Worm (Caenorhabditis elegans) whole organism, L1 larva: ENCODE measurements around the gene F35C11.5.

Experiments
- C04F5.9 ChIP-seq: sonication (generic microtip); optimal IDR thresholded peaks from 2 replicates; lab custom pipeline; 2016; ENCODE audit warnings: missing genetic modification characterization, missing compliant biosample characterization
- C16A3.4 ChIP-seq: fragments of 150-350 bp; optimal IDR thresholded peaks from 2 replicates; lab custom pipeline; 2014; ENCODE audit warnings: missing biosample characterization, missing genetic modification characterization
- F16B12.6 ChIP-seq: fragments of 150-350 bp; optimal IDR thresholded peaks from 2 replicates; lab custom pipeline; 2014; ENCODE audit warnings: missing biosample characterization, missing genetic modification characterization
- aly-2 ChIP-seq: fragments of 150-350 bp; optimal IDR thresholded peaks from 2 replicates; lab custom pipeline; 2014; ENCODE audit warnings: missing biosample characterization, missing genetic modification characterization
- ceh-8 ChIP-seq: fragments of 200-800 bp; sonication (Bioruptor generic); optimal IDR thresholded peaks from 2 replicates; lab custom pipeline; 2018; ENCODE audit warnings: mild to moderate bottlenecking, missing genetic modification characterization, moderate library complexity, missing compliant biosample characterization
- ceh-82 ChIP-seq, 3 experiments: fragments of 150-350 bp in 1 of 3; sonication (generic microtip) in 2 of 3; optimal IDR thresholded peaks; 2 replicates each; lab custom pipeline; 2014 to 2017; ENCODE audit warnings: missing biosample characterization in 3 of 3, missing genetic modification characterization in 3 of 3
- ceh-88 ChIP-seq: fragments of 200-800 bp; sonication (Bioruptor generic); IDR thresholded peaks from 2 replicates; pipeline ENCODE4 v1.3.6; 2022; ENCODE audit warnings: missing genetic modification characterization, missing compliant biosample characterization
- dsc-1 ChIP-seq: sonication (generic microtip); optimal IDR thresholded peaks from 2 replicates; lab custom pipeline; 2016; ENCODE audit warnings: mild to moderate bottlenecking, missing genetic modification characterization, missing compliant biosample characterization
- efl-1 ChIP-seq, 4 experiments: fragments of 150-350 bp; optimal IDR thresholded peaks in 3 of 4; peaks in 1 of 4; 1 replicate in 1 of 4; 2 replicates in 3 of 4; lab custom pipeline; 2014; ENCODE audit warnings: missing biosample characterization in 2 of 4, missing genetic modification characterization in 2 of 4, missing genetic modification reagents in 2 of 4
- egl-13 ChIP-seq: sonication (generic microtip); optimal IDR thresholded peaks from 2 replicates; lab custom pipeline; 2016; ENCODE audit warnings: missing genotype, missing genetic modification reagents, missing genetic modification characterization, missing compliant biosample characterization
- elt-2 ChIP-seq: sonication (generic microtip); optimal IDR thresholded peaks from 2 replicates; lab custom pipeline; 2016; ENCODE audit warnings: missing genetic modification characterization, mild to moderate bottlenecking, inconsistent platforms, missing compliant biosample characterization, missing genetic modification reagents
- fkh-4 ChIP-seq: sonication (generic microtip); optimal IDR thresholded peaks from 2 replicates; lab custom pipeline; 2016; ENCODE audit warnings: missing compliant biosample characterization, missing genetic modification characterization, borderline replicate concordance
- hlh-17 ChIP-seq: fragments of 200-800 bp; sonication (Bioruptor generic); optimal IDR thresholded peaks from 2 replicates; lab custom pipeline; 2018; ENCODE audit warnings: missing genetic modification characterization, mild to moderate bottlenecking, missing compliant biosample characterization, moderate library complexity, borderline replicate concordance
- hlh-4 ChIP-seq: sonication (generic microtip); optimal IDR thresholded peaks from 2 replicates; lab custom pipeline; 2016; ENCODE audit warnings: mild to moderate bottlenecking, missing genetic modification characterization, missing compliant biosample characterization
- hpl-2 ChIP-seq: fragments of 150-350 bp; optimal IDR thresholded peaks from 2 replicates; lab custom pipeline; 2014; ENCODE audit warnings: missing biosample characterization, missing genetic modification reagents, missing genetic modification characterization
- irx-1 ChIP-seq: sonication (generic microtip); optimal IDR thresholded peaks from 2 replicates; lab custom pipeline; 2016; ENCODE audit warnings: missing genetic modification characterization, missing compliant biosample characterization
- lin-14 ChIP-seq: fragments of 200-800 bp; sonication (Bioruptor generic); optimal IDR thresholded peaks from 2 replicates; lab custom pipeline; 2018; ENCODE audit warnings: mild to moderate bottlenecking, missing genetic modification characterization, moderate library complexity, missing compliant biosample characterization
- lin-35 ChIP-seq, 2 experiments: fragments of 150-350 bp; optimal IDR thresholded peaks; 2 replicates each; lab custom pipeline; 2014; ENCODE audit warnings: missing biosample characterization in 2 of 2, missing genetic modification characterization in 2 of 2, missing genetic modification reagents in 2 of 2
- lin-39 ChIP-seq: fragments of 150-350 bp; optimal IDR thresholded peaks from 2 replicates; lab custom pipeline; 2014; ENCODE audit warnings: missing biosample characterization, missing genetic modification reagents, missing genetic modification characterization
- lir-3 ChIP-seq: sonication (generic microtip); optimal IDR thresholded peaks from 2 replicates; lab custom pipeline; 2016; ENCODE audit warnings: mild to moderate bottlenecking, missing genetic modification characterization, moderate library complexity, missing compliant biosample characterization; ENCODE audit not compliant: poor library complexity
- mdl-1 ChIP-seq, 2 experiments: fragments of 150-350 bp; optimal IDR thresholded peaks; 2 replicates each; lab custom pipeline; 2014 to 2017; ENCODE audit warnings: missing biosample characterization in 2 of 2, missing genetic modification characterization in 2 of 2, inconsistent platforms in 1 of 2
- nhr-19 ChIP-seq: fragments of 200-800 bp; sonication (Bioruptor generic); conservative IDR thresholded peaks from 2 replicates; pipeline ENCODE4 v1.3.6; 2022; ENCODE audit warnings: missing genetic modification characterization, missing compliant biosample characterization
- nhr-47 ChIP-seq: sonication (generic microtip); optimal IDR thresholded peaks from 2 replicates; lab custom pipeline; 2016; ENCODE audit warnings: mild to moderate bottlenecking, missing genetic modification characterization, moderate library complexity, missing compliant biosample characterization
- nhr-84 ChIP-seq: sonication (generic microtip); optimal IDR thresholded peaks from 2 replicates; lab custom pipeline; 2017; ENCODE audit warnings: missing biosample characterization, missing genetic modification characterization
- skn-1 ChIP-seq: fragments of 150-350 bp; optimal IDR thresholded peaks from 2 replicates; lab custom pipeline; 2014; ENCODE audit warnings: missing biosample characterization, missing genetic modification characterization
- sox-4 ChIP-seq: sonication (generic microtip); optimal IDR thresholded peaks from 2 replicates; lab custom pipeline; 2016; ENCODE audit warnings: missing genetic modification characterization, missing compliant biosample characterization
- sptf-1 ChIP-seq: fragments of 150-350 bp; optimal IDR thresholded peaks from 2 replicates; lab custom pipeline; 2014; ENCODE audit warnings: missing biosample characterization, missing genetic modification characterization
- swsn-7 ChIP-seq: sonication (generic microtip); optimal IDR thresholded peaks from 2 replicates; lab custom pipeline; 2016; ENCODE audit warnings: missing genetic modification characterization, missing compliant biosample characterization
- tbx-2 ChIP-seq: sonication (generic microtip); optimal IDR thresholded peaks from 2 replicates; lab custom pipeline; 2016; ENCODE audit warnings: missing genetic modification characterization, missing compliant biosample characterization
- unc-130 ChIP-seq: fragments of 150-350 bp; optimal IDR thresholded peaks from 2 replicates; lab custom pipeline; 2017; ENCODE audit warnings: missing biosample characterization, missing genetic modification characterization, inconsistent platforms
- unc-30 ChIP-seq: sonication (generic microtip); optimal IDR thresholded peaks from 2 replicates; lab custom pipeline; 2017; ENCODE audit warnings: missing biosample characterization, missing genetic modification characterization
- unc-62 ChIP-seq: fragments of 150-350 bp; optimal IDR thresholded peaks from 2 replicates; lab custom pipeline; 2014; ENCODE audit warnings: missing biosample characterization, missing genetic modification reagents, missing genetic modification characterization
- vab-15 ChIP-seq: sonication (generic microtip); optimal IDR thresholded peaks from 2 replicates; lab custom pipeline; 2017; ENCODE audit warnings: missing genotype, mild to moderate bottlenecking, missing genetic modification characterization, missing compliant biosample characterization
- zag-1 ChIP-seq: fragments of 150-350 bp; optimal IDR thresholded peaks from 2 replicates; lab custom pipeline; 2014; ENCODE audit warnings: missing biosample characterization, missing genetic modification characterization
- ztf-11 ChIP-seq, 2 experiments: sonication (generic microtip); optimal IDR thresholded peaks; 2 replicates each; lab custom pipeline; 2016 to 2017; ENCODE audit warnings: missing genetic modification characterization in 2 of 2, missing biosample characterization in 1 of 2, missing compliant biosample characterization in 1 of 2
- ztf-4 ChIP-seq: fragments of 150-350 bp; optimal IDR thresholded peaks from 2 replicates; lab custom pipeline; 2014; ENCODE audit warnings: missing biosample characterization, missing genetic modification characterization

F35C11.5 gene

DNA sequence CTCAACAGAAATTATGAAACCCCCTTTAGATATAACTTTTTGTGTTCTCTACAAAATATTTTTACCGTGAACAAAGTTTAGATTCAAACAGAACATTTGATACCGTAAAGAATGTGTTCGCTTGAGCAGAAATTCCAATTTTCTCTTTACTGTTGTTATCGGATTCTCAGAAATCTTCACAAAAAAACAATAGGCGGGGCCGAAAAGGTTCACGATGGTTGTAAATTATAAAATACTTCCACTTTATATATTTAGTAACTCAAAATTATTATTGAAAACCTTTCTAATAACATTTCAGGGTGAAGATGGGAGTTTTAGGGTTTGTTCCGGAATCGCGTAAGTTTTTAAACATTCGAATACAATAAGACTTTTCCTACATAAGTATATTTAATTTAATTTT, 15.4 kb upstream of the F35C11.5 start, which contains the start of gene nlp-5:
Gene nlp-5 (plus strand): TSS at position 301 of the 400 bp plus-strand sequence.
- no peak for TF ChIP-seq ceh-82 (tag; optimal IDR thresholded peaks at IDR 0.05; lab: Kevin White, UChicago)
- no peak for TF ChIP-seq C16A3.4 (tag; lab: Kevin White, UChicago)
- no peak for TF ChIP-seq swsn-7 (tag; lab: Kevin White, UChicago)
- no peak for TF ChIP-seq ztf-11 (tag; optimal IDR thresholded peaks at IDR 0.05; lab: Kevin White, UChicago)
- no peak for TF ChIP-seq unc-130 (tag; lab: Kevin White, UChicago)
- no peak for TF ChIP-seq unc-30 (tag; lab: Kevin White, UChicago)

DNA sequence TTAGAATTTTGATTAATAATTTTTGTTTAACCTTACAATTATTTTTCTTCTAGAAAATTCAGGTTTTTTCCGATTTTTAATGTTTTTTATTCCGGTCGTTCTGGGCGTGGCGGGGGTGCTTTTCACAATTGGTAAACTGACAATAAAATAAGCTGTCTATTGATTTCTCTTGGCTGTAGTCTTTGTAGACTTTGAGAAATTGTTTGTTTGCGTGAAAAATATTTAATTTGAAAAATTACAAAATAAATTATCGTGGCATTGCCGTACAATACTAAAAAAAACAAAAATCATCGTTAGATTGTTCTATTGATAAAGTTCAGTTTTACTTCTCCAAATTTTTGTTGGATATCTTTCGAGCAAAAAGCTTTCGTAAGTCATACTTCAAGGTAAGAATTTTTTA, 7.1 kb upstream of the F35C11.5 start, which contains the start of gene F35C11.3:
Gene F35C11.3 (plus strand): TSS at position 301 of the 400 bp plus-strand sequence.
- TF ChIP-seq ztf-11 (tag; optimal IDR thresholded peaks at IDR 0.05; lab: Kevin White, UChicago) = no peak
- TF ChIP-seq ceh-8 (GFP tag; lab: Kevin White, UChicago) = no peak
- no peak for TF ChIP-seq ztf-4
- TF ChIP-seq ceh-82 (tag; optimal IDR thresholded peaks at IDR 0.05; lab: Kevin White, UChicago) = no peak
- TF ChIP-seq mdl-1 (tag; optimal IDR thresholded peaks at IDR 0.05; lab: Kevin White, UChicago) = no peak
- TF ChIP-seq unc-30 (tag; lab: Kevin White, UChicago) = no peak
- TF ChIP-seq skn-1 (tag; lab: Kevin White, UChicago) = no peak
- TF ChIP-seq lin-39 (tag; lab: Kevin White, UChicago) = no peak
- no peak for TF ChIP-seq nhr-19 (GFP tag; lab: Robert Waterston, UW)
- no peak for TF ChIP-seq nhr-47 (tag; lab: Kevin White, UChicago)
- no peak for TF ChIP-seq ceh-88
- no peak for TF ChIP-seq hpl-2 (GFP tag; lab: Kevin White, UChicago)
- no peak for TF ChIP-seq hlh-17
- no peak for TF ChIP-seq lir-3
- TF ChIP-seq aly-2 = no peak
- TF ChIP-seq nhr-84 (tag; lab: Kevin White, UChicago) = no peak

DNA sequence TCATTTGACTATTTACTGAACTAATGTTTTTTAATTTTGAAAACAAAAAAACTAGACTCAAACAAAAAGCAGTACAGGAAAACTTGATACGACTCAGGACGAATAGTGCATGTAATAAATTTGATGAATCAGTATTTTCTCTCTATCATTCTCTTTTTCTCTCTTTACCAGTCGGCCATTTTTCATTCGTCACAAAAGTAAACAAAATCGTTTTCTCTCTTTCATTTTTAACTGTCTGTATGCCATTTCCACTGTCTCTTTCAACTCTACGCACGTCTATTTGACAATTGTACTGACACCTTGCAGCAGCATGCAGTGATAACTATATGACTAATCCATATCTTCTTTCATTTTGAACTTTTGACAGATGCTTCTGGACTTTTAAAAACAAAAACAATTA, 4.8 kb upstream of the F35C11.5 start, which contains the start of the genes F35C11.2 and F35C11.4:
Gene F35C11.2 (minus strand): TSS at position 90 of the 400 bp plus-strand sequence.
Gene F35C11.4 (plus strand): TSS at position 260 of the 400 bp plus-strand sequence.
- TF ChIP-seq elt-2 (peak; percentile 60), efl-1 (optimal IDR thresholded peaks at IDR 0.05; lab: Kevin White, UChicago) (no peak), efl-1 (GFP tag; optimal IDR thresholded peaks at IDR 0.05 in 1 of 2; lab: Kevin White, UChicago) (peak in 1 of 2 experiments; percentile 85), hlh-4 (tag; lab: Kevin White, UChicago) (no peak), lin-14 (peak; percentile 1), vab-15 (no peak), lin-35 (GFP tag; optimal IDR thresholded peaks at IDR 0.05; lab: Kevin White, UChicago) (peak in 1 of 2 experiments; percentile 17), irx-1 (tag; lab: Kevin White, UChicago) (no peak)

DNA sequence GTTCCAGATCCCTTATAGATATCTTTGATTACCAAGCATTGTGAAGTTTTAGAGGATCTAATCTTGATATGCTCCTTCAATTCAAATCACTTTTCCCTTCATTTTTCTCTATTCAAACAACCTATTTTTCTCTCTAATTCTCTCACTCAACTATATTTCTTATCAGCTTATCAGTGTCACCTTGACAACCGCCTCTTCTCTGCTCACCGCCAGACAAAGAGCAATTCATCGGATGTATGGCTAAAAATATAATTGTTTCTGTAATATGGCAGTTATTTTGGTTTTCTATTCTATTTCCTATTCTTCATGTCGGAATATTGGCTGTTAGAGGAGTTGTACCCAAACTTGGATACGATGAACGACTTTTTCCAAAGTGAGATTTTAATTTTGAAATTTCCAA, 3.8 kb upstream of the F35C11.5 start:
- TF ChIP-seq dsc-1 (tag; lab: Kevin White, UChicago) = no peak
- peak; percentile 36 for TF ChIP-seq elt-2

DNA sequence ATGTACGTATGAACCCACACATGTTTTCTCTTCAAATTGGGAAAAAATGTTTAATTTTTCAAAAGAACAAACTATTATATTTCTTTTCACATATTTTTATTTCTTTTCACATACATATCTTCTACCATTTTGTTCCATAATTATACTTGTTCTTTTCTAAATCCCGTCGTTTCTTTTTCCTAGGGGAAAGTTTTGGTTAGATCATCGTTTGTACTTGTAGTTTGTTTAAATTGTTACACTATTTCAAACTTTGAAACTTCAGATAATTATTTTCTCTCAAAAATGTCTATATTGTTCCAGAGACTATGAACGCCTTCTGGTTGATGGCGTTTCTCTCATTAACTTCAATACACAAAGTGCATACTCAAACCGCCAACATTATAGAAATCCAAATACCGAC, 2.5 kb downstream of the F35C11.5 start, which contains the start of gene F35C11.7:
Gene F35C11.7 (plus strand): TSS at position 301 of the 400 bp plus-strand sequence.
- TF ChIP-seq fkh-4 (tag; lab: Kevin White, UChicago) (no peak), unc-130 (tag; lab: Kevin White, UChicago) (no peak), zag-1 (tag; lab: Kevin White, UChicago) (no peak), egl-13 (tag; lab: Kevin White, UChicago) (no peak), F16B12.6 (tag; lab: Kevin White, UChicago) (no peak), hpl-2 (GFP tag; lab: Kevin White, UChicago) (no peak), C04F5.9 (tag; lab: Kevin White, UChicago) (no peak), lin-14 (no peak), sptf-1 (tag; lab: Kevin White, UChicago) (no peak), unc-62 (GFP tag; lab: Kevin White, UChicago) (no peak), sox-4 (tag; lab: Kevin White, UChicago) (no peak), ceh-8 (GFP tag; lab: Kevin White, UChicago) (no peak), tbx-2 (no peak)
